Fruit fly (Drosophila melanogaster) whole organism, adult: ENCODE measurements around the gene Edg78E.

Experiments
- CG11617 ChIP-seq: fragments of 200-800 bp; sonication (Bioruptor generic); optimal IDR thresholded peaks from 2 replicates; lab custom pipeline; 2017; ENCODE audit warnings: mild to moderate bottlenecking, missing biosample characterization, missing genetic modification reagents, missing genetic modification characterization
- CG7045 ChIP-seq: fragments of 200-800 bp; sonication (Bioruptor generic); optimal IDR thresholded peaks from 2 replicates; lab custom pipeline; 2017; ENCODE audit warnings: missing biosample characterization, mild to moderate bottlenecking, missing genetic modification characterization
- CG7101 ChIP-seq: fragments of 200-800 bp; sonication (Bioruptor generic); optimal IDR thresholded peaks from 2 replicates; lab custom pipeline; 2018; ENCODE audit warnings: missing biosample characterization, mild to moderate bottlenecking, missing genetic modification characterization, moderate library complexity
- Clk ChIP-seq: fragments of 200-800 bp; sonication (Bioruptor generic); optimal IDR thresholded peaks from 2 replicates; lab custom pipeline; 2017; ENCODE audit warnings: missing biosample characterization, missing genetic modification characterization
- Hr96 ChIP-seq: fragments of 200-800 bp; sonication (Bioruptor generic); optimal IDR thresholded peaks from 2 replicates; lab custom pipeline; 2016; ENCODE audit warnings: missing biosample characterization, missing genetic modification characterization
- Mnt ChIP-seq: fragments of 200-800 bp; sonication (Bioruptor generic); optimal IDR thresholded peaks from 2 replicates; lab custom pipeline; 2016; ENCODE audit warnings: missing biosample characterization, mild to moderate bottlenecking, missing genetic modification characterization
- bab1 ChIP-seq: fragments of 200-800 bp; sonication (Bioruptor generic); optimal IDR thresholded peaks from 3 replicates; lab custom pipeline; 2019; ENCODE audit warnings: missing biosample characterization, mild to moderate bottlenecking, missing genetic modification characterization, moderate library complexity
- cnc ChIP-seq, 2 experiments: fragments of >200 bp; optimal IDR thresholded peaks; 2 replicates each; lab custom pipeline; 2017
- kay ChIP-seq: fragments of 200-800 bp; sonication (Bioruptor generic); peaks from one replicate; lab custom pipeline; 2016; ENCODE audit warnings: missing biosample characterization, missing genetic modification characterization, borderline replicate concordance
- ovo ChIP-seq: fragments of 200-800 bp; sonication (Bioruptor generic); optimal IDR thresholded peaks from 2 replicates; lab custom pipeline; 2016; ENCODE audit warnings: missing biosample characterization, missing genetic modification characterization
- pad ChIP-seq: fragments of 200-800 bp; sonication (Bioruptor generic); optimal IDR thresholded peaks from 3 replicates; lab custom pipeline; 2017; ENCODE audit warnings: missing biosample characterization, missing genetic modification characterization, mild to moderate bottlenecking, moderate library complexity, missing genetic modification reagents
- tj ChIP-seq: fragments of 200-800 bp; sonication (Bioruptor generic); optimal IDR thresholded peaks from 3 replicates; lab custom pipeline; 2017; ENCODE audit warnings: missing biosample characterization, mild to moderate bottlenecking, missing genetic modification characterization, moderate library complexity

dm6 chr3L:21297703-21298102, at the start of gene Edg78E:
- TF ChIP-seq ovo (GFP tag; lab: Kevin White, UChicago) (no peak), CG11617 (no peak), CG7101 (no peak), pad (no peak), Hr96 (GFP tag; lab: Kevin White, UChicago) (no peak), Mnt (GFP tag; lab: Kevin White, UChicago) (no peak), tj (GFP tag; lab: Kevin White, UChicago) (no peak), kay (GFP tag; lab: Kevin White, UChicago) (no peak), Clk (GFP tag; lab: Kevin White, UChicago) (no peak), CG7045 (GFP tag; lab: Kevin White, UChicago) (no peak), bab1 (GFP tag; lab: Kevin White, UChicago) (no peak), cnc (optimal IDR thresholded peaks at IDR 0.05; lab: Kevin White, UChicago) (no peak)
